Worm (Caenorhabditis elegans) whole organism, L1 larva: ENCODE results near the gene C15C8.7.

Experiments used
- C16A3.4 ChIP-seq: fragments of 150-350 bp; optimal IDR thresholded peaks from 2 replicates; lab custom pipeline; 2014; ENCODE audit warnings: missing biosample characterization, missing genetic modification characterization
- C34B4.2 ChIP-seq: sonication (generic microtip); optimal IDR thresholded peaks from 2 replicates; lab custom pipeline; 2017; ENCODE audit warnings: mild to moderate bottlenecking, missing genetic modification characterization, missing compliant biosample characterization
- ama-1 ChIP-seq: fragments of 150-350 bp; optimal IDR thresholded peaks from 2 replicates; lab custom pipeline; 2014
- ceh-82 ChIP-seq, 3 experiments: fragments of 150-350 bp in 1 of 3; sonication (generic microtip) in 2 of 3; optimal IDR thresholded peaks; 2 replicates each; lab custom pipeline; 2014 to 2017; ENCODE audit warnings: missing biosample characterization in 3 of 3, missing genetic modification characterization in 3 of 3
- ceh-88 ChIP-seq: fragments of 200-800 bp; sonication (Bioruptor generic); IDR thresholded peaks from 2 replicates; pipeline ENCODE4 v1.3.6; 2022; ENCODE audit warnings: missing genetic modification characterization, missing compliant biosample characterization
- ceh-90 ChIP-seq: sonication (generic microtip); optimal IDR thresholded peaks from 2 replicates; lab custom pipeline; 2016; ENCODE audit warnings: missing genetic modification characterization, missing compliant biosample characterization
- dsc-1 ChIP-seq: sonication (generic microtip); optimal IDR thresholded peaks from 2 replicates; lab custom pipeline; 2016; ENCODE audit warnings: mild to moderate bottlenecking, missing genetic modification characterization, missing compliant biosample characterization
- egl-13 ChIP-seq: sonication (generic microtip); optimal IDR thresholded peaks from 2 replicates; lab custom pipeline; 2016; ENCODE audit warnings: missing genotype, missing genetic modification reagents, missing genetic modification characterization, missing compliant biosample characterization
- elt-3 ChIP-seq, 6 experiments: fragments of 150-350 bp in 1 of 6; sonication (generic microtip); optimal IDR thresholded peaks; 2 replicates each; lab custom pipeline; 2017 to 2018; ENCODE audit warnings: missing biosample characterization in 6 of 6, missing genetic modification characterization in 6 of 6, inconsistent platforms in 1 of 6
- fkh-4 ChIP-seq: sonication (generic microtip); optimal IDR thresholded peaks from 2 replicates; lab custom pipeline; 2016; ENCODE audit warnings: missing compliant biosample characterization, missing genetic modification characterization, borderline replicate concordance
- fkh-8 ChIP-seq: sonication (generic microtip); optimal IDR thresholded peaks from 2 replicates; lab custom pipeline; 2016; ENCODE audit warnings: mild to moderate bottlenecking, missing genetic modification characterization, missing compliant biosample characterization
- grh-1 ChIP-seq: fragments of 200-800 bp; sonication (Bioruptor generic); IDR thresholded peaks from 2 replicates; pipeline ENCODE4 v1.3.6; 2022; ENCODE audit warnings: missing genetic modification reagents, missing genetic modification characterization, missing compliant biosample characterization
- hlh-17 ChIP-seq: fragments of 200-800 bp; sonication (Bioruptor generic); optimal IDR thresholded peaks from 2 replicates; lab custom pipeline; 2018; ENCODE audit warnings: missing genetic modification characterization, mild to moderate bottlenecking, missing compliant biosample characterization, moderate library complexity, borderline replicate concordance
- hlh-4 ChIP-seq: sonication (generic microtip); optimal IDR thresholded peaks from 2 replicates; lab custom pipeline; 2016; ENCODE audit warnings: mild to moderate bottlenecking, missing genetic modification characterization, missing compliant biosample characterization
- isw-1 ChIP-seq: fragments of 200-800 bp; sonication (Bioruptor generic); IDR thresholded peaks from 2 replicates; pipeline ENCODE4 v1.3.6; 2022; ENCODE audit warnings: missing genetic modification characterization, missing compliant biosample characterization
- jun-1 ChIP-seq: fragments of 150-350 bp; optimal IDR thresholded peaks from 2 replicates; lab custom pipeline; 2014; ENCODE audit warnings: missing biosample characterization, missing genetic modification reagents, missing genetic modification characterization
- lin-14 ChIP-seq: fragments of 200-800 bp; sonication (Bioruptor generic); optimal IDR thresholded peaks from 2 replicates; lab custom pipeline; 2018; ENCODE audit warnings: mild to moderate bottlenecking, missing genetic modification characterization, moderate library complexity, missing compliant biosample characterization
- lin-15B ChIP-seq: fragments of 150-350 bp; sonication (generic microtip); optimal IDR thresholded peaks from 3 replicates; lab custom pipeline; 2014; ENCODE audit warnings: missing biosample characterization, missing genetic modification characterization
- lin-35 ChIP-seq, 2 experiments: fragments of 150-350 bp; optimal IDR thresholded peaks; 2 replicates each; lab custom pipeline; 2014; ENCODE audit warnings: missing biosample characterization in 2 of 2, missing genetic modification characterization in 2 of 2, missing genetic modification reagents in 2 of 2
- lin-39 ChIP-seq: fragments of 150-350 bp; optimal IDR thresholded peaks from 2 replicates; lab custom pipeline; 2014; ENCODE audit warnings: missing biosample characterization, missing genetic modification reagents, missing genetic modification characterization
- lir-3 ChIP-seq: sonication (generic microtip); optimal IDR thresholded peaks from 2 replicates; lab custom pipeline; 2016; ENCODE audit warnings: mild to moderate bottlenecking, missing genetic modification characterization, moderate library complexity, missing compliant biosample characterization; ENCODE audit not compliant: poor library complexity
- mdl-1 ChIP-seq, 2 experiments: fragments of 150-350 bp; optimal IDR thresholded peaks; 2 replicates each; lab custom pipeline; 2014 to 2017; ENCODE audit warnings: missing biosample characterization in 2 of 2, missing genetic modification characterization in 2 of 2, inconsistent platforms in 1 of 2
- mef-2 ChIP-seq: fragments of 150-350 bp; optimal IDR thresholded peaks from 2 replicates; lab custom pipeline; 2014; ENCODE audit warnings: missing biosample characterization, missing genetic modification characterization
- nhr-11 ChIP-seq: fragments of 150-350 bp; optimal IDR thresholded peaks from 2 replicates; lab custom pipeline; 2014; ENCODE audit warnings: missing biosample characterization, missing genetic modification characterization
- nhr-19 ChIP-seq: fragments of 200-800 bp; sonication (Bioruptor generic); conservative IDR thresholded peaks from 2 replicates; pipeline ENCODE4 v1.3.6; 2022; ENCODE audit warnings: missing genetic modification characterization, missing compliant biosample characterization
- nhr-20 ChIP-seq: sonication (generic microtip); optimal IDR thresholded peaks from 2 replicates; lab custom pipeline; 2016; ENCODE audit warnings: mild to moderate bottlenecking, missing genetic modification characterization, missing compliant biosample characterization
- nhr-237 ChIP-seq: fragments of 150-350 bp; optimal IDR thresholded peaks from 2 replicates; lab custom pipeline; 2014; ENCODE audit warnings: missing biosample characterization, missing genetic modification characterization
- nhr-28 ChIP-seq: fragments of 150-350 bp; optimal IDR thresholded peaks from 2 replicates; lab custom pipeline; 2014; ENCODE audit warnings: missing biosample characterization, missing genetic modification characterization
- nhr-47 ChIP-seq: sonication (generic microtip); optimal IDR thresholded peaks from 2 replicates; lab custom pipeline; 2016; ENCODE audit warnings: mild to moderate bottlenecking, missing genetic modification characterization, moderate library complexity, missing compliant biosample characterization
- nhr-71 ChIP-seq: sonication (generic microtip); optimal IDR thresholded peaks from 2 replicates; lab custom pipeline; 2016; ENCODE audit warnings: mild to moderate bottlenecking, missing genetic modification characterization, moderate library complexity, missing compliant biosample characterization
- nhr-76 ChIP-seq: sonication (generic microtip); optimal IDR thresholded peaks from 2 replicates; lab custom pipeline; 2017; ENCODE audit warnings: missing biosample characterization, missing genetic modification characterization
- nhr-84 ChIP-seq: sonication (generic microtip); optimal IDR thresholded peaks from 2 replicates; lab custom pipeline; 2017; ENCODE audit warnings: missing biosample characterization, missing genetic modification characterization
- nhr-85 ChIP-seq: sonication (generic microtip); peaks from one replicate; lab custom pipeline; 2016; ENCODE audit warnings: missing genetic modification characterization, inconsistent platforms, missing compliant biosample characterization
- nhr-90 ChIP-seq: sonication (generic microtip); optimal IDR thresholded peaks from 2 replicates; lab custom pipeline; 2016; ENCODE audit warnings: mild to moderate bottlenecking, missing genetic modification characterization, missing compliant biosample characterization; ENCODE audit not compliant: poor library complexity
- pag-3 ChIP-seq: sonication (generic microtip); optimal IDR thresholded peaks from 2 replicates; lab custom pipeline; 2017; ENCODE audit warnings: missing genetic modification characterization, mild to moderate bottlenecking, missing compliant biosample characterization, antibody characterized with exemption, borderline replicate concordance; ENCODE audit not compliant: insufficient read depth
- pax-3 ChIP-seq: fragments of 200-800 bp; sonication (Bioruptor generic); optimal IDR thresholded peaks from 2 replicates; lab custom pipeline; 2018; ENCODE audit warnings: mild to moderate bottlenecking, missing genetic modification characterization, moderate library complexity, missing compliant biosample characterization
- pqm-1 ChIP-seq: sonication (generic microtip); optimal IDR thresholded peaks from 3 replicates; lab custom pipeline; 2017; ENCODE audit warnings: missing biosample characterization, missing genetic modification characterization
- rnt-1 ChIP-seq: sonication (generic microtip); optimal IDR thresholded peaks from 2 replicates; lab custom pipeline; 2016; ENCODE audit warnings: mild to moderate bottlenecking, missing genetic modification characterization, moderate library complexity, missing compliant biosample characterization
- skn-1 ChIP-seq: fragments of 150-350 bp; optimal IDR thresholded peaks from 2 replicates; lab custom pipeline; 2014; ENCODE audit warnings: missing biosample characterization, missing genetic modification characterization
- snpc-4 ChIP-seq: fragments of 150-350 bp; optimal IDR thresholded peaks from 2 replicates; lab custom pipeline; 2014; ENCODE audit warnings: missing biosample characterization, missing genetic modification characterization
- snu-23 ChIP-seq: sonication (generic microtip); optimal IDR thresholded peaks from 2 replicates; lab custom pipeline; 2016; ENCODE audit warnings: missing genetic modification characterization, missing compliant biosample characterization
- sox-4 ChIP-seq: sonication (generic microtip); optimal IDR thresholded peaks from 2 replicates; lab custom pipeline; 2016; ENCODE audit warnings: missing genetic modification characterization, missing compliant biosample characterization
- sup-37 ChIP-seq: fragments of 200-800 bp; sonication (Bioruptor generic); optimal IDR thresholded peaks from 2 replicates; lab custom pipeline; 2018; ENCODE audit warnings: mild to moderate bottlenecking, missing genetic modification characterization, missing compliant biosample characterization
- swsn-7 ChIP-seq: sonication (generic microtip); optimal IDR thresholded peaks from 2 replicates; lab custom pipeline; 2016; ENCODE audit warnings: missing genetic modification characterization, missing compliant biosample characterization
- tbx-2 ChIP-seq: sonication (generic microtip); optimal IDR thresholded peaks from 2 replicates; lab custom pipeline; 2016; ENCODE audit warnings: missing genetic modification characterization, missing compliant biosample characterization
- tlp-1 ChIP-seq: fragments of 150-350 bp; optimal IDR thresholded peaks from 2 replicates; lab custom pipeline; 2014; ENCODE audit warnings: missing biosample characterization, missing genetic modification characterization
- unc-130 ChIP-seq: fragments of 150-350 bp; optimal IDR thresholded peaks from 2 replicates; lab custom pipeline; 2017; ENCODE audit warnings: missing biosample characterization, missing genetic modification characterization, inconsistent platforms
- unc-30 ChIP-seq: sonication (generic microtip); optimal IDR thresholded peaks from 2 replicates; lab custom pipeline; 2017; ENCODE audit warnings: missing biosample characterization, missing genetic modification characterization
- unc-62 ChIP-seq: fragments of 150-350 bp; optimal IDR thresholded peaks from 2 replicates; lab custom pipeline; 2014; ENCODE audit warnings: missing biosample characterization, missing genetic modification reagents, missing genetic modification characterization
- unc-86 ChIP-seq: sonication (generic microtip); optimal IDR thresholded peaks from 2 replicates; lab custom pipeline; 2016; ENCODE audit warnings: missing genetic modification characterization, missing compliant biosample characterization
- vab-15 ChIP-seq: sonication (generic microtip); optimal IDR thresholded peaks from 2 replicates; lab custom pipeline; 2017; ENCODE audit warnings: missing genotype, mild to moderate bottlenecking, missing genetic modification characterization, missing compliant biosample characterization
- xbp-1 ChIP-seq: sonication (generic microtip); optimal IDR thresholded peaks from 2 replicates; lab custom pipeline; 2016; ENCODE audit warnings: missing genetic modification characterization, missing compliant biosample characterization
- ztf-11 ChIP-seq, 2 experiments: sonication (generic microtip); optimal IDR thresholded peaks; 2 replicates each; lab custom pipeline; 2016 to 2017; ENCODE audit warnings: missing genetic modification characterization in 2 of 2, missing biosample characterization in 1 of 2, missing compliant biosample characterization in 1 of 2

Gene C15C8.7

ce11 chrV:12780248-12780647 lies 35.4 kb upstream of the C15C8.7 start (continued):
- TF ChIP-seq nhr-237 (tag; lab: Kevin White, UChicago) (no peak), nhr-76 (tag; lab: Kevin White, UChicago) (no peak), ceh-82 (tag; optimal IDR thresholded peaks at IDR 0.05; lab: Kevin White, UChicago) (peak in 1 of 3 experiments; percentile 48), mef-2 (no peak), lin-14 (peak; percentile 38), lin-15B (tag; lab: Kevin White, UChicago) (no peak), fkh-8 (tag; lab: Kevin White, UChicago) (peak; percentile 30), snpc-4 (no peak), egl-13 (tag; lab: Kevin White, UChicago) (no peak), vab-15 (peak; percentile 38), nhr-19 (GFP tag; lab: Robert Waterston, UW) (peak; percentile 54), ceh-88 (GFP tag; lab: Robert Waterston, UW) (no peak), unc-62 (no peak), xbp-1 (tag; lab: Kevin White, UChicago) (peak; percentile 10), jun-1 (tag; lab: Kevin White, UChicago) (no peak), tlp-1 (tag; lab: Kevin White, UChicago) (no peak), snu-23 (GFP tag; lab: Kevin White, UChicago) (peak; percentile 61), nhr-28 (tag; lab: Kevin White, UChicago) (no peak), isw-1 (no peak), nhr-47 (tag; lab: Kevin White, UChicago) (peak; percentile 61), unc-30 (tag; lab: Kevin White, UChicago) (no peak), sox-4 (no peak), pax-3 (peak; percentile 45), hlh-17 (no peak), unc-86 (tag; lab: Kevin White, UChicago) (no peak), nhr-90 (tag; lab: Kevin White, UChicago) (peak; percentile 42), lin-35 (GFP tag; optimal IDR thresholded peaks at IDR 0.05; lab: Kevin White, UChicago) (peak; percentile 20 to 66), unc-130 (tag; lab: Kevin White, UChicago) (peak; percentile 12), nhr-85 (tag; lab: Kevin White, UChicago) (peak; percentile 46), rnt-1 (tag; lab: Kevin White, UChicago) (peak; percentile 53), nhr-20 (tag; lab: Kevin White, UChicago) (peak; percentile 49), skn-1 (no peak), swsn-7 (tag; lab: Kevin White, UChicago) (peak; percentile 36), ceh-90 (tag; lab: Kevin White, UChicago) (no peak), lin-39 (tag; lab: Kevin White, UChicago) (no peak), nhr-11 (tag; lab: Kevin White, UChicago) (no peak), nhr-84 (tag; lab: Kevin White, UChicago) (no peak), lir-3 (tag; lab: Kevin White, UChicago) (peak; percentile 9), ama-1 (lab: Kevin White, UChicago) (no peak), ztf-11 (tag; optimal IDR thresholded peaks at IDR 0.05; lab: Kevin White, UChicago) (peak in 1 of 2 experiments; percentile 8), nhr-71 (tag; lab: Kevin White, UChicago) (peak; percentile 49), C34B4.2 (tag; lab: Kevin White, UChicago) (no peak), elt-3 (tag; optimal IDR thresholded peaks at IDR 0.05; lab: Kevin White, UChicago) (peak in 1 of 6 experiments; percentile 23), grh-1 (GFP tag; lab: Robert Waterston, UW) (no peak), pag-3 (tag; lab: Kevin White, UChicago) (no peak), dsc-1 (tag; lab: Kevin White, UChicago) (peak; percentile 30), C16A3.4 (tag; lab: Kevin White, UChicago) (peak; percentile 64), tbx-2 (tag; lab: Kevin White, UChicago) (peak; percentile 14), mdl-1 (tag; optimal IDR thresholded peaks at IDR 0.05; lab: Kevin White, UChicago) (peak in 1 of 2 experiments; percentile 45), fkh-4 (no peak), sup-37 (no peak), hlh-4 (tag; lab: Kevin White, UChicago) (no peak), pqm-1 (tag; lab: Kevin White, UChicago) (no peak)
